Fruit fly (Drosophila melanogaster): Measurements from ENCODE around the gene CG14143.
A peak's percentile ranks its signal among the peaks of the same experiment; 100 is the strongest.

The CG14143 gene

dm6 chr3L:11097982-11098663, 36.7 kb upstream of the CG14143 start, which contains the start of the genes Irbp18 and APP-BP1 (continued):
- TF ChIP-seq sim (GFP tag; IDR thresholded peaks at IDR 0.05) (peak; percentile 68; the same call in 1 of the 2 replicates), NC2α (GFP tag; optimal IDR thresholded peaks at IDR 0.05) (peak; percentile 84), bbx (GFP tag; IDR thresholded peaks at IDR 0.05; ENCODE audit: partially characterized antibody) (peak; percentile 16; the same call in 1 of the 2 replicates), Dp (GFP tag; optimal IDR thresholded peaks at IDR 0.05) (peak; percentile 32), Hmx (GFP tag; optimal IDR thresholded peaks at IDR 0.05) (peak; percentile 93), Drgx (GFP tag; IDR thresholded peaks at IDR 0.05) (peak; percentile 91), CG31388 (GFP tag; optimal IDR thresholded peaks at IDR 0.05) (peak; percentile 82), CG10959 (GFP tag; IDR thresholded peaks at IDR 0.05) (peak; percentile 59; the same call in 1 of the 2 replicates), salm (tag; optimal IDR thresholded peaks at IDR 0.05) (peak; percentile 78), CG8089 (GFP tag; optimal IDR thresholded peaks at IDR 0.05) (peak; percentile 92), Eip74EF (GFP tag; optimal IDR thresholded peaks at IDR 0.05) (peak in 1 of 2 experiments; percentile 84), CG15269 (tag; optimal IDR thresholded peaks at IDR 0.05) (peak; percentile 93), Gsc (GFP tag; IDR thresholded peaks at IDR 0.05) (peak; percentile 58; the same call in 1 of the 2 replicates), Dad (GFP tag; optimal IDR thresholded peaks at IDR 0.05) (peak; percentile 94), CG11696 (GFP tag; IDR thresholded peaks at IDR 0.05) (peak; percentile 65), rib (GFP tag; IDR thresholded peaks at IDR 0.05) (peak; percentile 87), MTF-1 (GFP tag; optimal IDR thresholded peaks at IDR 0.05; ENCODE audit: borderline replicate concordance) (peak; percentile 66), crc (GFP tag; optimal IDR thresholded peaks at IDR 0.05) (peak; percentile 91), az2 (GFP tag; optimal IDR thresholded peaks at IDR 0.05) (peak; percentile 96), CG6272 (GFP tag; IDR thresholded peaks at IDR 0.05) (peak; percentile 92), CG1603 (tag; optimal IDR thresholded peaks at IDR 0.05) (peak; percentile 88), Antp (GFP tag; optimal IDR thresholded peaks at IDR 0.05) (peak; percentile 86), CG9932 (GFP tag; IDR thresholded peaks at IDR 0.05) (peak; percentile 89), Taf1 (GFP tag; IDR thresholded peaks at IDR 0.05) (peak; percentile 67), CrebB (tag; optimal IDR thresholded peaks at IDR 0.05) (peak; percentile 83), CG4730 (GFP tag; IDR thresholded peaks at IDR 0.05) (peak; percentile 73), CG12769 (tag; optimal IDR thresholded peaks at IDR 0.05) (peak; percentile 92), CG9727 (GFP tag; optimal IDR thresholded peaks at IDR 0.05) (peak; percentile 96), CG2889 (GFP tag; IDR thresholded peaks at IDR 0.05) (peak; percentile 91), ind (GFP tag; optimal IDR thresholded peaks at IDR 0.05) (peak; percentile 95), Lpt (GFP tag; optimal IDR thresholded peaks at IDR 0.05) (no peak), Atf-2 (GFP tag; optimal IDR thresholded peaks at IDR 0.05) (peak; percentile 92), dmrt11E (tag; optimal IDR thresholded peaks at IDR 0.05) (peak; percentile 86), mam (GFP tag; optimal IDR thresholded peaks at IDR 0.05) (peak; percentile 96), CG14667 (GFP tag; IDR thresholded peaks at IDR 0.05) (peak; percentile 66), Med (GFP tag) (peak; percentile 99), CG14050 (GFP tag; IDR thresholded peaks at IDR 0.05) (peak; percentile 74), Dfd (GFP tag; optimal IDR thresholded peaks at IDR 0.05) (no peak), CG12219 (GFP tag; optimal IDR thresholded peaks at IDR 0.05) (peak; percentile 91), CG6254 (GFP tag; optimal IDR thresholded peaks at IDR 0.05) (peak; percentile 84), CG17568 (GFP tag; optimal IDR thresholded peaks at IDR 0.05) (peak; percentile 87), bsh (GFP tag; optimal IDR thresholded peaks at IDR 0.05) (peak; percentile 84 to 92), Atf3 (GFP tag; optimal IDR thresholded peaks at IDR 0.05) (peak; percentile 93), CG32532 (GFP tag; IDR thresholded peaks at IDR 0.05) (peak; percentile 89), Bgb (GFP tag; IDR thresholded peaks at IDR 0.05; ENCODE audit: partially characterized antibody) (0 out of 2 replicates have a peak, but pooled peaks have one; percentile 11), CG6175 (GFP tag; IDR thresholded peaks at IDR 0.05) (peak; percentile 61; the same call in 1 of the 3 replicates), ara (GFP tag; IDR thresholded peaks at IDR 0.05) (peak; percentile 84), sisA (GFP tag; IDR thresholded peaks at IDR 0.05) (peak; percentile 84), Rx (GFP tag; IDR thresholded peaks at IDR 0.05) (peak; percentile 83), ase (GFP tag; IDR thresholded peaks at IDR 0.05) (peak; percentile 79)

All from whole organism, embryonic.